6 fruit fly cellular contexts compared by ENCODE assay signal in genomic region chr2L:15333602-15334080, dm6.
A peak's percentile ranks its signal among the peaks of the same experiment; 100 is the strongest.
TF ChIP-seq lines count a peak whose summit lies in the region.

esg (plus strand) TSS chr2L:15333866.

- TF ChIP-seq CTCF in whole organism, embryonic (GFP tag; optimal IDR thresholded peaks at IDR 0.05; lab: Kevin White, UChicago): no peak

TF ChIP-seq in whole organism, 6 proteins besides CTCF, POLR2A, EP300 and RAD21:
- TF ChIP-seq pan (optimal IDR thresholded peaks at IDR 0.05; lab: Kevin White, UChicago) (no peak), usp (GFP tag; optimal IDR thresholded peaks at IDR 0.05; lab: Kevin White, UChicago) (no peak), psq (optimal IDR thresholded peaks at IDR 0.05; lab: Kevin White, UChicago) (no peak), Dll (optimal IDR thresholded peaks at IDR 0.05; lab: Kevin White, UChicago) (peak; percentile 6), EcR (GFP tag; optimal IDR thresholded peaks at IDR 0.05; lab: Kevin White, UChicago) (no peak)

TF ChIP-seq in whole organism, adult, 20 proteins besides CTCF, POLR2A, EP300 and RAD21:
- TF ChIP-seq CG12768 (GFP tag; optimal IDR thresholded peaks at IDR 0.05; lab: Kevin White, UChicago): no peak
- TF ChIP-seq CG1620 (GFP tag; optimal IDR thresholded peaks at IDR 0.05; lab: Kevin White, UChicago): no peak
- TF ChIP-seq CG14711 (tag; optimal IDR thresholded peaks at IDR 0.05; lab: Kevin White, UChicago): no peak
- TF ChIP-seq Crg-1 (GFP tag; optimal IDR thresholded peaks at IDR 0.05; lab: Kevin White, UChicago): no peak
- TF ChIP-seq tj (GFP tag; optimal IDR thresholded peaks at IDR 0.05; lab: Kevin White, UChicago): no peak
- no peak for TF ChIP-seq cic (GFP tag; optimal IDR thresholded peaks at IDR 0.05; lab: Kevin White, UChicago)
- no peak for TF ChIP-seq Clk (GFP tag; optimal IDR thresholded peaks at IDR 0.05; lab: Kevin White, UChicago)
- no peak for TF ChIP-seq CG11617 (GFP tag; optimal IDR thresholded peaks at IDR 0.05; lab: Kevin White, UChicago)
- TF ChIP-seq pad (GFP tag; optimal IDR thresholded peaks at IDR 0.05; lab: Kevin White, UChicago): peak; percentile 58
- peak; percentile 83 for TF ChIP-seq ovo (GFP tag; optimal IDR thresholded peaks at IDR 0.05; lab: Kevin White, UChicago)
- no peak for TF ChIP-seq CG5204 (GFP tag; optimal IDR thresholded peaks at IDR 0.05; lab: Kevin White, UChicago)
- TF ChIP-seq CG7101 (tag; optimal IDR thresholded peaks at IDR 0.05; lab: Kevin White, UChicago): no peak
- peak; percentile 41 for TF ChIP-seq kay (GFP tag; lab: Kevin White, UChicago; ENCODE audit: borderline replicate concordance)

TF ChIP-seq in whole organism, embryonic, 481 proteins besides CTCF, POLR2A, EP300 and RAD21 (continues in another document):
- TF ChIP-seq dpn (GFP tag; optimal IDR thresholded peaks at IDR 0.05; lab: Kevin White, UChicago) (no peak), CG10321 (GFP tag; IDR thresholded peaks at IDR 0.05; lab: Robert Waterston, UW) (no peak), Scr (GFP tag; IDR thresholded peaks at IDR 0.05; lab: Robert Waterston, UW; ENCODE audit: partially characterized antibody) (peak; percentile 42; the same call in 1 of the 2 replicates), gsb-n (tag; optimal IDR thresholded peaks at IDR 0.05; lab: Kevin White, UChicago) (no peak), CG3163 (GFP tag; optimal IDR thresholded peaks at IDR 0.05; lab: Kevin White, UChicago) (peak; percentile 83), CHES-1-like (GFP tag; optimal IDR thresholded peaks at IDR 0.05; lab: Kevin White, UChicago) (no peak), CrebB (tag; optimal IDR thresholded peaks at IDR 0.05; lab: Kevin White, UChicago) (no peak), CG7745 (tag; optimal IDR thresholded peaks at IDR 0.05; lab: Kevin White, UChicago) (no peak), vfl (GFP tag; optimal IDR thresholded peaks at IDR 0.05; lab: Kevin White, UChicago) (no peak), Hmr (GFP tag; optimal IDR thresholded peaks at IDR 0.05; lab: Kevin White, UChicago) (no peak), crp (GFP tag; optimal IDR thresholded peaks at IDR 0.05; lab: Kevin White, UChicago) (no peak), D19B (GFP tag; optimal IDR thresholded peaks at IDR 0.05; lab: Kevin White, UChicago) (no peak), unpg (GFP tag; optimal IDR thresholded peaks at IDR 0.05; lab: Kevin White, UChicago) (no peak), CG6813 (GFP tag; optimal IDR thresholded peaks at IDR 0.05; lab: Kevin White, UChicago) (no peak), CG9609 (GFP tag; optimal IDR thresholded peaks at IDR 0.05; lab: Kevin White, UChicago) (no peak), zfh1 (GFP tag; IDR thresholded peaks at IDR 0.05; lab: Robert Waterston, UW) (no peak), phol (tag; optimal IDR thresholded peaks at IDR 0.05; lab: Kevin White, UChicago) (no peak), ems (GFP tag; optimal IDR thresholded peaks at IDR 0.05; lab: Kevin White, UChicago) (no peak), CG13624 (GFP tag; optimal IDR thresholded peaks at IDR 0.05; lab: Kevin White, UChicago) (no peak), vvl (GFP tag; IDR thresholded peaks at IDR 0.05; lab: Robert Waterston, UW) (peak; percentile 53)

TF ChIP-seq in whole organism, prepupa, 60 proteins besides CTCF, POLR2A, EP300 and RAD21:
- TF ChIP-seq CG8119 (GFP tag; IDR thresholded peaks at IDR 0.05; lab: Robert Waterston, UW) (peak; percentile 26; the same call in 1 of the 3 replicates), dsx (GFP tag; optimal IDR thresholded peaks at IDR 0.05; lab: Kevin White, UChicago; ENCODE audit: poor library complexity, severe bottlenecking) (no peak), fkh (GFP tag; optimal IDR thresholded peaks at IDR 0.05; lab: Kevin White, UChicago) (peak; percentile 72), CG8632 (GFP tag; optimal IDR thresholded peaks at IDR 0.05; lab: Kevin White, UChicago) (no peak), svp (GFP tag; lab: Kevin White, UChicago) (peak; percentile 42), Smox (GFP tag; optimal IDR thresholded peaks at IDR 0.05; lab: Kevin White, UChicago) (no peak), lz (GFP tag; optimal IDR thresholded peaks at IDR 0.05; lab: Kevin White, UChicago) (no peak), Eip93F (GFP tag; optimal IDR thresholded peaks at IDR 0.05; lab: Kevin White, UChicago) (no peak), Ets96B (tag; optimal IDR thresholded peaks at IDR 0.05; lab: Kevin White, UChicago) (peak; percentile 7), CG6808 (GFP tag; optimal IDR thresholded peaks at IDR 0.05; lab: Kevin White, UChicago) (no peak), salr (GFP tag; optimal IDR thresholded peaks at IDR 0.05; lab: Kevin White, UChicago) (no peak), CG3919 (GFP tag; optimal IDR thresholded peaks at IDR 0.05; lab: Kevin White, UChicago) (peak; percentile 23), CG11762 (GFP tag; optimal IDR thresholded peaks at IDR 0.05; lab: Kevin White, UChicago; ENCODE audit: insufficient read depth) (no peak), CG15336 (GFP tag; IDR thresholded peaks at IDR 0.05; lab: Robert Waterston, UW) (no peak), CG6163 (GFP tag; IDR thresholded peaks at IDR 0.05; lab: Robert Waterston, UW) (0 out of 3 replicates have a peak, but pooled peaks have one; percentile 29), Sox14 (GFP tag; optimal IDR thresholded peaks at IDR 0.05; lab: Kevin White, UChicago) (no peak), ss (GFP tag; optimal IDR thresholded peaks at IDR 0.05; lab: Kevin White, UChicago) (peak; percentile 35 to 41)

TF ChIP-seq in whole organism, pupa, 21 proteins besides CTCF, POLR2A, EP300 and RAD21:
- no peak; the same call in 1 of the 2 replicates for TF ChIP-seq Ets98B (GFP tag; IDR thresholded peaks at IDR 0.05; lab: Robert Waterston, UW)
- TF ChIP-seq CG32121 (GFP tag; IDR thresholded peaks at IDR 0.05; lab: Robert Waterston, UW): peak; percentile 35; the same call in 1 of the 2 replicates
- TF ChIP-seq CG34367 (tag; optimal IDR thresholded peaks at IDR 0.05; lab: Kevin White, UChicago): no peak
- peak; percentile 28; the same call in 1 of the 2 replicates for TF ChIP-seq CG12605 (GFP tag; IDR thresholded peaks at IDR 0.05; lab: Robert Waterston, UW)
- TF ChIP-seq EcR (GFP tag; optimal IDR thresholded peaks at IDR 0.05; lab: Kevin White, UChicago): peak; percentile 30
TF ChIP-seq in whole organism, pupa: peak in this region for 3.

TF ChIP-seq in whole organism, wandering third instar larva, 38 proteins besides CTCF, POLR2A, EP300 and RAD21:
- TF ChIP-seq OdsH (GFP tag; optimal IDR thresholded peaks at IDR 0.05; lab: Kevin White, UChicago): no peak
- TF ChIP-seq Jra (GFP tag; optimal IDR thresholded peaks at IDR 0.05; lab: Kevin White, UChicago): no peak
- no peak for TF ChIP-seq Mio (GFP tag; optimal IDR thresholded peaks at IDR 0.05; lab: Kevin White, UChicago)
- TF ChIP-seq h (GFP tag; optimal IDR thresholded peaks at IDR 0.05; lab: Kevin White, UChicago): no peak
- TF ChIP-seq foxo (GFP tag; optimal IDR thresholded peaks at IDR 0.05; lab: Kevin White, UChicago): peak in 1 of 2 experiments; percentile 11
- no peak for TF ChIP-seq HLH106 (tag; optimal IDR thresholded peaks at IDR 0.05; lab: Kevin White, UChicago)
- no peak for TF ChIP-seq rgr (GFP tag; optimal IDR thresholded peaks at IDR 0.05; lab: Kevin White, UChicago)
- no peak for TF ChIP-seq psq (GFP tag; optimal IDR thresholded peaks at IDR 0.05; lab: Kevin White, UChicago)
- no peak for TF ChIP-seq Abd-B (GFP tag; optimal IDR thresholded peaks at IDR 0.05; lab: Kevin White, UChicago)
- TF ChIP-seq dmrt93B (GFP tag; optimal IDR thresholded peaks at IDR 0.05; lab: Kevin White, UChicago): no peak
- no peak for TF ChIP-seq Dfd (GFP tag; optimal IDR thresholded peaks at IDR 0.05; lab: Kevin White, UChicago)
- TF ChIP-seq lola (GFP tag; optimal IDR thresholded peaks at IDR 0.05; lab: Kevin White, UChicago): no peak
- TF ChIP-seq woc (GFP tag; optimal IDR thresholded peaks at IDR 0.05; lab: Kevin White, UChicago): no peak
- TF ChIP-seq Dif (GFP tag; optimal IDR thresholded peaks at IDR 0.05; lab: Kevin White, UChicago; ENCODE audit: partially characterized antibody): peak; percentile 42
- TF ChIP-seq br (GFP tag; optimal IDR thresholded peaks at IDR 0.05; lab: Kevin White, UChicago): no peak
- TF ChIP-seq CrebA (GFP tag; optimal IDR thresholded peaks at IDR 0.05; lab: Kevin White, UChicago; ENCODE audit: borderline replicate concordance): no peak
- no peak for TF ChIP-seq dsf (GFP tag; optimal IDR thresholded peaks at IDR 0.05; lab: Kevin White, UChicago; ENCODE audit: borderline replicate concordance)
- TF ChIP-seq Vsx2 (GFP tag; optimal IDR thresholded peaks at IDR 0.05; lab: Kevin White, UChicago; ENCODE audit: partially characterized antibody): peak; percentile 58
- no peak for TF ChIP-seq Myc (optimal IDR thresholded peaks at IDR 0.05; lab: Kevin White, UChicago)
- TF ChIP-seq GATAd (GFP tag; optimal IDR thresholded peaks at IDR 0.05; lab: Kevin White, UChicago): no peak
- TF ChIP-seq Rel (GFP tag; optimal IDR thresholded peaks at IDR 0.05; lab: Kevin White, UChicago): no peak
- no peak for TF ChIP-seq Rel (tag; optimal IDR thresholded peaks at IDR 0.05; lab: Kevin White, UChicago)
- no peak for TF ChIP-seq Hnf4 (GFP tag; optimal IDR thresholded peaks at IDR 0.05; lab: Kevin White, UChicago)
- TF ChIP-seq pan (optimal IDR thresholded peaks at IDR 0.05; lab: Kevin White, UChicago): no peak
- no peak for TF ChIP-seq jim (GFP tag; optimal IDR thresholded peaks at IDR 0.05; lab: Kevin White, UChicago)
- TF ChIP-seq dl (GFP tag; optimal IDR thresholded peaks at IDR 0.05; lab: Kevin White, UChicago; ENCODE audit: insufficient read depth in 1 of 2, partially characterized antibody in 2 of 2): no peak
- TF ChIP-seq fru (GFP tag; optimal IDR thresholded peaks at IDR 0.05; lab: Kevin White, UChicago): no peak
